Fruit fly (Drosophila melanogaster): ENCODE data around the gene CG7166.

The CG7166 gene

dm6 chr3L:21625547-21625946 lies at the start of gene CG7166, which contains the start of gene Alg11:
Gene CG7166 (minus strand): TSS chr3L:21625647.
Gene Alg11 (plus strand): TSS chr3L:21625806.
- TF ChIP-seq sage (GFP tag; optimal IDR thresholded peaks at IDR 0.05): no peak
- no peak for TF ChIP-seq ey (GFP tag; optimal IDR thresholded peaks at IDR 0.05)
- no peak for TF ChIP-seq usp (GFP tag; optimal IDR thresholded peaks at IDR 0.05)
- no peak for TF ChIP-seq N (GFP tag; optimal IDR thresholded peaks at IDR 0.05)
- no peak for TF ChIP-seq rgr (GFP tag; optimal IDR thresholded peaks at IDR 0.05)
- TF ChIP-seq Hr78 (GFP tag; optimal IDR thresholded peaks at IDR 0.05): no peak

dm6 chr3L:21671839-21672238 lies 46.4 kb upstream of the CG7166 start, which contains the start of gene CG11249:
Gene CG11249 (plus strand): TSS chr3L:21672139.
- no peak for TF ChIP-seq Sp1 (GFP tag; optimal IDR thresholded peaks at IDR 0.05)
- no peak for TF ChIP-seq psq (GFP tag; optimal IDR thresholded peaks at IDR 0.05)
- no peak for TF ChIP-seq Vsx2 (GFP tag; optimal IDR thresholded peaks at IDR 0.05; ENCODE audit: partially characterized antibody)
- TF ChIP-seq Rel (GFP tag; optimal IDR thresholded peaks at IDR 0.05): no peak
- no peak for TF ChIP-seq Rel (tag; optimal IDR thresholded peaks at IDR 0.05)
- no peak for TF ChIP-seq foxo (GFP tag; optimal IDR thresholded peaks at IDR 0.05)
- TF ChIP-seq Abd-B (GFP tag; optimal IDR thresholded peaks at IDR 0.05): no peak
- no peak for TF ChIP-seq jim (GFP tag; optimal IDR thresholded peaks at IDR 0.05)
- no peak for TF ChIP-seq Hnf4 (GFP tag; optimal IDR thresholded peaks at IDR 0.05)
- TF ChIP-seq Hr83 (GFP tag; optimal IDR thresholded peaks at IDR 0.05; ENCODE audit: poor library complexity, severe bottlenecking): no peak
- TF ChIP-seq Myc (optimal IDR thresholded peaks at IDR 0.05): no peak
- TF ChIP-seq lola (GFP tag; optimal IDR thresholded peaks at IDR 0.05): no peak
- TF ChIP-seq CG9705 (GFP tag; optimal IDR thresholded peaks at IDR 0.05): no peak
- TF ChIP-seq pan (optimal IDR thresholded peaks at IDR 0.05): no peak
- TF ChIP-seq Dfd (GFP tag; optimal IDR thresholded peaks at IDR 0.05): no peak

dm6 chr3L:21667530-21667929 lies 42.1 kb upstream of the CG7166 start:
- TF ChIP-seq CG32264 (GFP tag; optimal IDR thresholded peaks at IDR 0.05) (no peak), rgr (GFP tag; optimal IDR thresholded peaks at IDR 0.05) (no peak), fru (GFP tag; optimal IDR thresholded peaks at IDR 0.05) (no peak), Hr78 (GFP tag; optimal IDR thresholded peaks at IDR 0.05) (no peak), Jra (GFP tag; optimal IDR thresholded peaks at IDR 0.05) (no peak), sv (GFP tag; optimal IDR thresholded peaks at IDR 0.05) (no peak), Sp1 (GFP tag; optimal IDR thresholded peaks at IDR 0.05) (no peak), Rel (GFP tag; optimal IDR thresholded peaks at IDR 0.05) (no peak), Rel (tag; optimal IDR thresholded peaks at IDR 0.05) (no peak), ey (GFP tag; optimal IDR thresholded peaks at IDR 0.05) (no peak), N (GFP tag; optimal IDR thresholded peaks at IDR 0.05) (no peak), usp (GFP tag; optimal IDR thresholded peaks at IDR 0.05) (no peak), Dif (GFP tag; optimal IDR thresholded peaks at IDR 0.05; ENCODE audit: partially characterized antibody) (no peak), Mio (GFP tag; optimal IDR thresholded peaks at IDR 0.05) (no peak), OdsH (GFP tag; optimal IDR thresholded peaks at IDR 0.05) (no peak), h (GFP tag; optimal IDR thresholded peaks at IDR 0.05) (no peak), Abd-B (GFP tag; optimal IDR thresholded peaks at IDR 0.05) (no peak), tai (GFP tag; optimal IDR thresholded peaks at IDR 0.05) (no peak), dl (GFP tag; optimal IDR thresholded peaks at IDR 0.05; ENCODE audit: insufficient read depth in 1 of 2, partially characterized antibody in 2 of 2) (no peak), CG9705 (GFP tag; optimal IDR thresholded peaks at IDR 0.05) (no peak)

dm6 chr3L:21666880-21667279 lies 41.4 kb upstream of the CG7166 start, which contains the start of gene Cpr78E:
Gene Cpr78E (minus strand): TSS chr3L:21666980.
- no peak for TF ChIP-seq h (GFP tag; optimal IDR thresholded peaks at IDR 0.05)
- no peak for TF ChIP-seq fru (GFP tag; optimal IDR thresholded peaks at IDR 0.05)
- no peak for TF ChIP-seq ey (GFP tag; optimal IDR thresholded peaks at IDR 0.05)
- no peak for TF ChIP-seq Hr78 (GFP tag; optimal IDR thresholded peaks at IDR 0.05)
- no peak for TF ChIP-seq GATAd (GFP tag; optimal IDR thresholded peaks at IDR 0.05)
- no peak for TF ChIP-seq CG32264 (GFP tag; optimal IDR thresholded peaks at IDR 0.05)
- no peak for TF ChIP-seq brk (GFP tag; optimal IDR thresholded peaks at IDR 0.05)
- TF ChIP-seq psq (GFP tag; optimal IDR thresholded peaks at IDR 0.05): no peak
- no peak for TF ChIP-seq OdsH (GFP tag; optimal IDR thresholded peaks at IDR 0.05)
- no peak for TF ChIP-seq Myc (optimal IDR thresholded peaks at IDR 0.05)
- no peak for TF ChIP-seq sv (GFP tag; optimal IDR thresholded peaks at IDR 0.05)
- no peak for TF ChIP-seq CrebA (GFP tag; optimal IDR thresholded peaks at IDR 0.05; ENCODE audit: borderline replicate concordance)

Measured in whole organism, wandering third instar larva.